Worm (Caenorhabditis elegans): Measurements from ENCODE around the gene F54D5.23.
A peak's percentile ranks its signal among the peaks of the same experiment; 100 is the strongest.

Gene F54D5.23

ce11 chrII:11542958-11543357 lies 26.1 kb downstream of the F54D5.23 start:
- TF ChIP-seq sox-4 (tag; optimal IDR thresholded peaks at IDR 0.05) (no peak), ceh-63 (GFP tag; optimal IDR thresholded peaks at IDR 0.05) (no peak), lsy-2 (tag; optimal IDR thresholded peaks at IDR 0.05) (no peak), mef-2 (tag; optimal IDR thresholded peaks at IDR 0.05) (no peak)

- TF ChIP-seq ceh-63 (GFP tag; optimal IDR thresholded peaks at IDR 0.05): no peak
- no peak for TF ChIP-seq unc-130 (tag; optimal IDR thresholded peaks at IDR 0.05)
- no peak for TF ChIP-seq nhr-237 (tag; optimal IDR thresholded peaks at IDR 0.05)
- no peak for TF ChIP-seq fkh-10 (GFP tag; optimal IDR thresholded peaks at IDR 0.05)
- no peak for TF ChIP-seq nhr-12 (tag; optimal IDR thresholded peaks at IDR 0.05)
- TF ChIP-seq nhr-84 (tag; optimal IDR thresholded peaks at IDR 0.05): no peak
- peak; percentile 4 for TF ChIP-seq swsn-7 (tag; optimal IDR thresholded peaks at IDR 0.05)
- TF ChIP-seq nhr-20 (tag; optimal IDR thresholded peaks at IDR 0.05): peak; percentile 9
- no peak for TF ChIP-seq mef-2 (tag; optimal IDR thresholded peaks at IDR 0.05)
- no peak for TF ChIP-seq nhr-76 (tag; optimal IDR thresholded peaks at IDR 0.05)
- TF ChIP-seq lin-13 (GFP tag; optimal IDR thresholded peaks at IDR 0.05): no peak
- TF ChIP-seq fkh-4 (tag; optimal IDR thresholded peaks at IDR 0.05; ENCODE audit: borderline replicate concordance): no peak
- TF ChIP-seq ets-5 (GFP tag; IDR thresholded peaks at IDR 0.05): no peak
- no peak for TF ChIP-seq C34B4.2 (tag; optimal IDR thresholded peaks at IDR 0.05)
- no peak for TF ChIP-seq Y116A8C.19 (tag; optimal IDR thresholded peaks at IDR 0.05; ENCODE audit: borderline replicate concordance)
- TF ChIP-seq zag-1 (tag; optimal IDR thresholded peaks at IDR 0.05): no peak
- peak; percentile 18 for TF ChIP-seq skn-1 (tag; optimal IDR thresholded peaks at IDR 0.05)
- no peak for TF ChIP-seq nhr-77 (tag; optimal IDR thresholded peaks at IDR 0.05)
- peak in 1 of 3 experiments; percentile 35 for TF ChIP-seq ceh-82 (tag; optimal IDR thresholded peaks at IDR 0.05)
- peak; percentile 15 to 36 for TF ChIP-seq efl-1 (optimal IDR thresholded peaks at IDR 0.05)
- peak in 1 of 2 experiments; percentile 29 for TF ChIP-seq efl-1 (GFP tag; optimal IDR thresholded peaks at IDR 0.05 in 1 of 2)
- TF ChIP-seq pqm-1 (tag; optimal IDR thresholded peaks at IDR 0.05): no peak
- no peak for TF ChIP-seq ama-1 (optimal IDR thresholded peaks at IDR 0.05)
- no peak for TF ChIP-seq vab-15 (tag; optimal IDR thresholded peaks at IDR 0.05)
- no peak for TF ChIP-seq hlh-17 (GFP tag; optimal IDR thresholded peaks at IDR 0.05; ENCODE audit: borderline replicate concordance)
- no peak for TF ChIP-seq C04F5.9 (tag; optimal IDR thresholded peaks at IDR 0.05)
- no peak for TF ChIP-seq ztf-11 (tag; optimal IDR thresholded peaks at IDR 0.05)
- no peak for TF ChIP-seq unc-98 (GFP tag; IDR thresholded peaks at IDR 0.05)
- TF ChIP-seq mab-9 (GFP tag; IDR thresholded peaks at IDR 0.05): no peak
- TF ChIP-seq mep-1 (tag; optimal IDR thresholded peaks at IDR 0.05): peak; percentile 69
- TF ChIP-seq egl-27 (tag; optimal IDR thresholded peaks at IDR 0.05): no peak
- TF ChIP-seq egl-13 (tag; optimal IDR thresholded peaks at IDR 0.05): no peak
- TF ChIP-seq elt-2 (tag; optimal IDR thresholded peaks at IDR 0.05): no peak
- no peak for TF ChIP-seq sptf-1 (tag; optimal IDR thresholded peaks at IDR 0.05)
- no peak for TF ChIP-seq aha-1 (tag; optimal IDR thresholded peaks at IDR 0.05)
- no peak for TF ChIP-seq lir-3 (tag; optimal IDR thresholded peaks at IDR 0.05; ENCODE audit: poor library complexity)
- TF ChIP-seq tbx-2 (tag; optimal IDR thresholded peaks at IDR 0.05): no peak
- peak; percentile 40 for TF ChIP-seq snu-23 (GFP tag; optimal IDR thresholded peaks at IDR 0.05)
- no peak for TF ChIP-seq nhr-90 (tag; optimal IDR thresholded peaks at IDR 0.05; ENCODE audit: poor library complexity)
- TF ChIP-seq isw-1 (GFP tag; IDR thresholded peaks at IDR 0.05): no peak
- no peak for TF ChIP-seq unc-30 (tag; optimal IDR thresholded peaks at IDR 0.05)
- no peak for TF ChIP-seq nhr-85 (tag)
- TF ChIP-seq ces-1 (GFP tag; optimal IDR thresholded peaks at IDR 0.05): no peak
- no peak for TF ChIP-seq nhr-47 (tag; optimal IDR thresholded peaks at IDR 0.05)
- TF ChIP-seq zip-4 (GFP tag; optimal IDR thresholded peaks at IDR 0.05): no peak
- TF ChIP-seq ceh-90 (tag; optimal IDR thresholded peaks at IDR 0.05): peak; percentile 22
- TF ChIP-seq ceh-8 (GFP tag; optimal IDR thresholded peaks at IDR 0.05): no peak
- TF ChIP-seq ceh-88 (GFP tag; IDR thresholded peaks at IDR 0.05): no peak
- no peak for TF ChIP-seq pag-3 (tag; optimal IDR thresholded peaks at IDR 0.05; ENCODE audit: borderline replicate concordance, insufficient read depth)
- no peak for TF ChIP-seq irx-1 (tag; optimal IDR thresholded peaks at IDR 0.05)
Observed at ce11 chrII:11542385-11542784, 26.7 kb downstream of the F54D5.23 start, which contains the start of gene gtf-2E2. Gene gtf-2E2 (minus strand): TSS chrII:11542495.
